Worm (Caenorhabditis elegans) whole organism, L4/young adult: ENCODE measurements around the gene emb-1.

Experiments
- W03F9.2 ChIP-seq: fragments of 150-350 bp; optimal IDR thresholded peaks from 2 replicates; lab custom pipeline; 2014; ENCODE audit warnings: missing biosample characterization, missing genetic modification characterization
- dao-5 ChIP-seq: sonication (generic microtip); optimal IDR thresholded peaks from 2 replicates; lab custom pipeline; 2016; ENCODE audit warnings: missing genotype, missing genetic modification characterization, moderate library complexity, missing compliant biosample characterization
- him-1 ChIP-seq: sonication (generic microtip); optimal IDR thresholded peaks from 2 replicates; lab custom pipeline; 2016; ENCODE audit warnings: missing genotype, missing genetic modification reagents, missing genetic modification characterization, missing compliant biosample characterization

DNA sequence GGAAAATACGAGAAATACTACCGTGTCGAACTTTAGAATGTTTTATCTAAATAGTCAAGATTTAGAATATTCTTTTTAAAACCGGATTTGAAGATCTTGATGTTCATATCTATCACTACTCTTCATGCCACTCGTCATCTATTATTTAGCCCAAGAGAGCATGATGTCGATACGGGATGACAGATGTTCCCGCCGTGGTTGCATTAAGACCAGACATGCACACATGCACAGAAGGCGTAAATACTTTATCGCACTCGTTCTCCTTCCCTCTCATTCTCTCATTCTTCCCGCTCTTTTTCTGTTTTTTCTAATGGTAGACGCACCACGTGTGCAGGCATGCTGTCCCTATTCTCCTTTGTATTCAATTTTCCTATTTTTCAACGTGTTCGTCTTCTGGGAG lies 10.1 kb downstream of the emb-1 start:
- no peak for TF ChIP-seq W03F9.2 (tag; lab: Kevin White, UChicago)
- no peak for TF ChIP-seq him-1 (tag; lab: Kevin White, UChicago)
- no peak for TF ChIP-seq dao-5 (tag; lab: Kevin White, UChicago)
